Worm (Caenorhabditis elegans): ENCODE measurements around the gene pqn-31.
"Not testable (repeated sequence)": the region's sequence is repeated elsewhere in the genome, so short reads cannot be mapped to it uniquely, and the experiment has no call there.

DNA sequence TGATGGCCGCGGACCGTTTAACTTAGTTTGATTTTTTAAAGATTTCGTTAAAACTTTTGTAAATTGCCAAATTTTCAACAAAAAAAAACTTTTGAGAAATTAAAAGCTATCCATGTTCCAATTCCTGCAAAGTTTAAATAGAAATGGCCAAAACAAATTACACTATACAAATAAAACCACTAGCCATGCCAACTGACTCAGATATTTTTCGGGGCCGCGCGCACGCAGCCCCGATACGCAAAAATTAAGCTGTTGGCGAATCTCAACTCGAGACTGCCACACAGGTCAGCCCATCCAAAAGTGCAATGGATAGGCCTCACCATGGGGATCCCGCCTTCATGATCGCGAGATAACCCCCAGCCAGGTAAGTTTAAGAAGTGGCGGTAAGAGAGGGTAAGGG is 22.7 kb upstream of the pqn-31 start:
- not testable (repeated sequence) for TF ChIP-seq ceh-79 (tag; optimal IDR thresholded peaks at IDR 0.05); egl-18 (GFP tag; IDR thresholded peaks at IDR 0.05); efl-1 (GFP tag; optimal IDR thresholded peaks at IDR 0.05); F10E7.11 (tag; optimal IDR thresholded peaks at IDR 0.05); snpc-1.3 (tag; optimal IDR thresholded peaks at IDR 0.05; ENCODE audit: insufficient read depth); ets-4 (GFP tag; optimal IDR thresholded peaks at IDR 0.05); bed-1 (GFP tag; IDR thresholded peaks at IDR 0.05); pha-4 (tag; optimal IDR thresholded peaks at IDR 0.05); unc-62 (GFP tag; optimal IDR thresholded peaks at IDR 0.05)
- TF ChIP-seq Y56A3A.18 (GFP tag; IDR thresholded peaks at IDR 0.05) (0 out of 2 replicates have a peak, but pooled peaks have one; percentile 29), ceh-100 (GFP tag; IDR thresholded peaks at IDR 0.05) (0 out of 2 replicates have a peak, but pooled peaks have one; percentile 21)
